Fruit fly (Drosophila melanogaster): ENCODE results near the gene mus304.
A peak's percentile ranks its signal among the peaks of the same experiment; 100 is the strongest.

Gene mus304

DNA sequence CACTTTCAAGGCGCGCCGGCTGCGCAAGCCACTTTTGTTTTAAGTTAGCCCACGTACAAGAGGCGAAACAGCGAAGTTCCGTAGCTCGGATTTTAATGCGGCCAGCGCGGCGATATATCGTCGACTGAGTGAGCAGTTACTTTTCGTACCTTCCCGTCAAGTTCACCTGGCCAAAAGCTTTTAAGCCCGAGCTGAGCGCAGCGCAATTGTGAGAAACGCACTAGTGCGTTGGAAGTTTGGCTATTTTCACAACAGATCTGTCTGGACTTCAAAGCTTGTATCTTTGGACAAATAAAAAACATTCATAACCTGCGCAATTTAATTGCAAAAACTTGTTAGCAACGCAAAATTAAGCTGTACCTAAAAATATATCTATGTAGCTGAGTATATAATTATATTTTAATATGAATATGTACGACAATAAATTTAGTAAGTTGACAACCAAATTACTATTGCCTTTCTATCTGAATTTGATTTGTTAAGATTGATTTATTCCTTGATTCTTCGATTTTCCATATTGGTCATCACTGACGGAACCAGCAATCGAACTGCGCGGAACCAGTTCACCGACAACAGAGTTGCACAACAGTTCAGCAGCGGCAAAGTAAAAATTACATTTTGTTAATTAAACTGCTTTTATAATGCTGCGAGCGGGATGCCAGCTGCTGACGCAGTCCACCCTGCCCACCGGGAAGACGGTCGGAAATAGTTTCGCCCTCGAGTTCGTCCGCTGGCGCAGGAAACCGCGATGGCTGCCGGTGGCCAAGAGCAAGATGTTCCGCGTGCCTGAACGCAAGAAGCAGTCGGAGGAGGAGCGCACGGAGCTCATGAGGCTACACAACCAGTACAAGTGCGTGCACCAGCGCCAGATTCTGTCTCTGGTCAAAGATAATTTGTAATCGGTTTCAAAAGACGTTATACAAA lies 3.3 kb upstream of the mus304 start, which contains the start of the genes CG13698 and mRpS26 (continued):
- TF ChIP-seq Oli (tag; optimal IDR thresholded peaks at IDR 0.05) (peak; percentile 66), CG42726 (GFP tag; IDR thresholded peaks at IDR 0.05; ENCODE audit: partially characterized antibody) (peak; percentile 48; the same call in 1 of the 2 replicates), Hsf (GFP tag; optimal IDR thresholded peaks at IDR 0.05) (peak; percentile 55), CG2120 (GFP tag; optimal IDR thresholded peaks at IDR 0.05) (peak; percentile 77), CG33557 (GFP tag; optimal IDR thresholded peaks at IDR 0.05) (peak; percentile 46), CG12155 (GFP tag; optimal IDR thresholded peaks at IDR 0.05) (peak; percentile 61), pfk (GFP tag; optimal IDR thresholded peaks at IDR 0.05) (no peak), chn (GFP tag; optimal IDR thresholded peaks at IDR 0.05) (peak; percentile 50), Chrac-16 (GFP tag; optimal IDR thresholded peaks at IDR 0.05) (peak; percentile 52), CG2202 (tag; optimal IDR thresholded peaks at IDR 0.05) (no peak), az2 (GFP tag; optimal IDR thresholded peaks at IDR 0.05) (peak; percentile 69), Ets65A (GFP tag) (peak; percentile 91), da (GFP tag; optimal IDR thresholded peaks at IDR 0.05) (no peak), pb (GFP tag; optimal IDR thresholded peaks at IDR 0.05) (no peak), CG4820 (GFP tag; optimal IDR thresholded peaks at IDR 0.05) (peak; percentile 69), Hand (GFP tag; optimal IDR thresholded peaks at IDR 0.05) (peak; percentile 57), Mad (GFP tag; optimal IDR thresholded peaks at IDR 0.05) (peak; percentile 52), CG12659 (GFP tag; optimal IDR thresholded peaks at IDR 0.05) (peak; percentile 79), CG31365 (tag; optimal IDR thresholded peaks at IDR 0.05) (no peak), Gsc (GFP tag; IDR thresholded peaks at IDR 0.05) (no peak), CG3407 (GFP tag; optimal IDR thresholded peaks at IDR 0.05) (peak; percentile 50), Doc2 (GFP tag; IDR thresholded peaks at IDR 0.05) (no peak), esg (GFP tag; conservative IDR thresholded peaks at IDR 0.05) (peak; percentile 42), Mrtf (GFP tag; IDR thresholded peaks at IDR 0.05) (peak; percentile 44; the same call in 1 of the 3 replicates), CG7745 (tag; optimal IDR thresholded peaks at IDR 0.05) (no peak), CG18764 (GFP tag; optimal IDR thresholded peaks at IDR 0.05) (peak; percentile 51), gcm2 (GFP tag; optimal IDR thresholded peaks at IDR 0.05) (no peak), nau (GFP tag; optimal IDR thresholded peaks at IDR 0.05) (no peak), vnd (GFP tag; IDR thresholded peaks at IDR 0.05; ENCODE audit: partially characterized antibody) (no peak), Elba2 (GFP tag; optimal IDR thresholded peaks at IDR 0.05) (no peak), CG2889 (GFP tag; IDR thresholded peaks at IDR 0.05) (no peak), ro (GFP tag; IDR thresholded peaks at IDR 0.05) (no peak), CG8359 (GFP tag; optimal IDR thresholded peaks at IDR 0.05; ENCODE audit: borderline replicate concordance) (no peak), CG7963 (GFP tag; IDR thresholded peaks at IDR 0.05; ENCODE audit: partially characterized antibody) (no peak), CG16813 (GFP tag; IDR thresholded peaks at IDR 0.05; ENCODE audit: partially characterized antibody) (no peak), CG13775 (GFP tag; optimal IDR thresholded peaks at IDR 0.05) (peak; percentile 77), CG4707 (GFP tag; optimal IDR thresholded peaks at IDR 0.05) (no peak), zen (tag; optimal IDR thresholded peaks at IDR 0.05) (peak; percentile 29), stc (GFP tag; IDR thresholded peaks at IDR 0.05) (no peak), sim (GFP tag; IDR thresholded peaks at IDR 0.05) (no peak), CG2116 (GFP tag; optimal IDR thresholded peaks at IDR 0.05) (peak; percentile 96), CG10267 (tag; optimal IDR thresholded peaks at IDR 0.05) (peak; percentile 65), CG17829 (tag; optimal IDR thresholded peaks at IDR 0.05) (peak; percentile 71), dan (GFP tag; IDR thresholded peaks at IDR 0.05) (no peak), CG14860 (GFP tag; IDR thresholded peaks at IDR 0.05; ENCODE audit: partially characterized antibody) (no peak), kah (GFP tag; optimal IDR thresholded peaks at IDR 0.05) (no peak), CG1603 (tag; optimal IDR thresholded peaks at IDR 0.05) (peak; percentile 30), CG2199 (GFP tag; IDR thresholded peaks at IDR 0.05) (peak; percentile 71; the same call in 2 of the 3 replicates)
